Fruit fly (Drosophila melanogaster) whole organism, adult: ENCODE results near the gene CG4467.

Experiments used
- Clk ChIP-seq: fragments of 200-800 bp; sonication (Bioruptor generic); optimal IDR thresholded peaks from 2 replicates; lab custom pipeline; 2017; ENCODE audit warnings: missing biosample characterization, missing genetic modification characterization
- cnc ChIP-seq, 2 experiments: fragments of >200 bp; optimal IDR thresholded peaks; 2 replicates each; lab custom pipeline; 2017

dm6 chr3R:23226521-23227039 is 22.1 kb downstream of the CG4467 start, which contains the start of gene cnc:
- TF ChIP-seq Clk (GFP tag; lab: Kevin White, UChicago) (peak; percentile 5), cnc (optimal IDR thresholded peaks at IDR 0.05; lab: Kevin White, UChicago) (no peak)
